ENCODE assay signal across 2 fruit fly cellular contexts in the genomic region with DNA sequence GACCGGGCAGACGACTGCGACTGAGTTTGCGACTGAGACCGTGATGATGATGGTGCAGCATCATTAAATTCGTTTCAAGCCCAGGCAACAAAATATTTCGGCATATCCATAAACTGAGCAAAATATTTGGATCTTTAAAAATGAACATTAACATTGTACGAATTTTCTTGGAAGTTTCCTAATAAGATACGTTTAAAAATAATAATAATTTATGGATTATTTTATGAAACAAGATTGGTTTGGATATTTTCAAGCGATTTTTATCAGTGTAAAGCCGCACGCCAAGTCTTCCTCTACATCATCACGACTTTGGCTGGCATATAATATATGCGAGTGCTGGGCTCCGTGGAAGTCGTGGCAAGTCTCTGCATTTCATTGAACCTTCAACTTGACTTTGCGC.
A peak's percentile ranks its signal among the peaks of the same experiment; 100 is the strongest.
TF ChIP-seq lines count a peak whose summit lies in the region.

No protein-coding gene starts in this region.

TF ChIP-seq in whole organism, embryonic, 481 proteins besides CTCF, POLR2A, EP300 and RAD21 (continued from another document and continues in another):
- TF ChIP-seq CG8388 (GFP tag; optimal IDR thresholded peaks at IDR 0.05; lab: Kevin White, UChicago) = peak; percentile 32
- no peak for TF ChIP-seq Ada2b (GFP tag; IDR thresholded peaks at IDR 0.05; lab: Robert Waterston, UW)
- TF ChIP-seq Hmx (GFP tag; optimal IDR thresholded peaks at IDR 0.05; lab: Kevin White, UChicago) = no peak
- TF ChIP-seq fd96Cb (tag; optimal IDR thresholded peaks at IDR 0.05; lab: Kevin White, UChicago) = peak; percentile 19
- TF ChIP-seq CG8944 (GFP tag; optimal IDR thresholded peaks at IDR 0.05; lab: Kevin White, UChicago) = no peak
- TF ChIP-seq CG7786 (GFP tag; optimal IDR thresholded peaks at IDR 0.05; lab: Kevin White, UChicago) = no peak
- peak; percentile 57 for TF ChIP-seq Sox102F (GFP tag; optimal IDR thresholded peaks at IDR 0.05; lab: Kevin White, UChicago)
- peak; percentile 12 for TF ChIP-seq lab (GFP tag; optimal IDR thresholded peaks at IDR 0.05; lab: Kevin White, UChicago)
- no peak for TF ChIP-seq cas (GFP tag; IDR thresholded peaks at IDR 0.05; lab: Robert Waterston, UW)
- TF ChIP-seq CG33557 (GFP tag; optimal IDR thresholded peaks at IDR 0.05; lab: Kevin White, UChicago) = no peak
- TF ChIP-seq Hr3 (GFP tag; optimal IDR thresholded peaks at IDR 0.05; lab: Kevin White, UChicago) = peak; percentile 4
- no peak for TF ChIP-seq D19B (GFP tag; optimal IDR thresholded peaks at IDR 0.05; lab: Kevin White, UChicago)
- no peak for TF ChIP-seq CG9609 (GFP tag; optimal IDR thresholded peaks at IDR 0.05; lab: Kevin White, UChicago)
- no peak for TF ChIP-seq CG8765 (GFP tag; IDR thresholded peaks at IDR 0.05; lab: Robert Waterston, UW)
- peak; percentile 15 for TF ChIP-seq Asciz (GFP tag; optimal IDR thresholded peaks at IDR 0.05; lab: Kevin White, UChicago)
- TF ChIP-seq CG4707 (GFP tag; optimal IDR thresholded peaks at IDR 0.05; lab: Kevin White, UChicago) = no peak
- TF ChIP-seq nom (GFP tag; optimal IDR thresholded peaks at IDR 0.05; lab: Kevin White, UChicago) = peak; percentile 51
- no peak for TF ChIP-seq Dfd (GFP tag; optimal IDR thresholded peaks at IDR 0.05; lab: Kevin White, UChicago)
- no peak for TF ChIP-seq HLH3B (GFP tag; IDR thresholded peaks at IDR 0.05; lab: Robert Waterston, UW)
- TF ChIP-seq CG12391 (tag; optimal IDR thresholded peaks at IDR 0.05; lab: Kevin White, UChicago) = peak; percentile 32
- no peak for TF ChIP-seq CG11696 (GFP tag; IDR thresholded peaks at IDR 0.05; lab: Robert Waterston, UW)
- TF ChIP-seq CG4820 (GFP tag; optimal IDR thresholded peaks at IDR 0.05; lab: Kevin White, UChicago) = peak; percentile 20
- TF ChIP-seq Ravus (GFP tag; IDR thresholded peaks at IDR 0.05; lab: Robert Waterston, UW) = no peak
- peak; percentile 31 for TF ChIP-seq phol (tag; optimal IDR thresholded peaks at IDR 0.05; lab: Kevin White, UChicago)
- peak; percentile 28 for TF ChIP-seq CG7839 (tag; optimal IDR thresholded peaks at IDR 0.05; lab: Kevin White, UChicago)
- no peak for TF ChIP-seq dysf (GFP tag; IDR thresholded peaks at IDR 0.05; lab: Robert Waterston, UW)
- TF ChIP-seq ATbp (GFP tag; optimal IDR thresholded peaks at IDR 0.05; lab: Kevin White, UChicago) = peak; percentile 13
- TF ChIP-seq bsh (GFP tag; optimal IDR thresholded peaks at IDR 0.05; lab: Kevin White, UChicago) = peak; percentile 32 to 53
- TF ChIP-seq fd3F (GFP tag; optimal IDR thresholded peaks at IDR 0.05; lab: Kevin White, UChicago) = no peak
- TF ChIP-seq Nf-YB (GFP tag; optimal IDR thresholded peaks at IDR 0.05; lab: Kevin White, UChicago) = no peak
- TF ChIP-seq NfI (GFP tag; optimal IDR thresholded peaks at IDR 0.05; lab: Kevin White, UChicago) = no peak
- TF ChIP-seq Doc3 (GFP tag; IDR thresholded peaks at IDR 0.05; lab: Robert Waterston, UW; ENCODE audit: partially characterized antibody) = no peak
- TF ChIP-seq Blimp-1 (GFP tag; optimal IDR thresholded peaks at IDR 0.05; lab: Kevin White, UChicago) = peak; percentile 52
- TF ChIP-seq sens-2 (GFP tag; IDR thresholded peaks at IDR 0.05; lab: Robert Waterston, UW) = no peak
- no peak for TF ChIP-seq cwo (GFP tag; optimal IDR thresholded peaks at IDR 0.05; lab: Kevin White, UChicago)
- TF ChIP-seq Hr51 (GFP tag; optimal IDR thresholded peaks at IDR 0.05; lab: Kevin White, UChicago) = no peak
- peak; percentile 57 for TF ChIP-seq dmrt99B (tag; optimal IDR thresholded peaks at IDR 0.05; lab: Kevin White, UChicago)
- no peak for TF ChIP-seq nau (GFP tag; optimal IDR thresholded peaks at IDR 0.05; lab: Kevin White, UChicago)
- peak; percentile 52; the same call in 1 of the 2 replicates for TF ChIP-seq CG31441 (GFP tag; IDR thresholded peaks at IDR 0.05; lab: Robert Waterston, UW)
- peak; percentile 24 for TF ChIP-seq Oli (tag; optimal IDR thresholded peaks at IDR 0.05; lab: Kevin White, UChicago)
- no peak for TF ChIP-seq wek (GFP tag; optimal IDR thresholded peaks at IDR 0.05; lab: Kevin White, UChicago)
- TF ChIP-seq CG32772 (GFP tag; IDR thresholded peaks at IDR 0.05; lab: Robert Waterston, UW) = no peak
- no peak for TF ChIP-seq rib (GFP tag; IDR thresholded peaks at IDR 0.05; lab: Robert Waterston, UW)
- TF ChIP-seq sr (GFP tag; IDR thresholded peaks at IDR 0.05; lab: Robert Waterston, UW) = no peak
- TF ChIP-seq vfl (GFP tag; optimal IDR thresholded peaks at IDR 0.05; lab: Kevin White, UChicago) = no peak
- TF ChIP-seq CG17359 (tag; optimal IDR thresholded peaks at IDR 0.05; lab: Kevin White, UChicago) = peak; percentile 51
- TF ChIP-seq CG3847 (GFP tag; IDR thresholded peaks at IDR 0.05; lab: Robert Waterston, UW) = no peak
- TF ChIP-seq E2f2 (GFP tag; IDR thresholded peaks at IDR 0.05; lab: Robert Waterston, UW) = no peak
- peak; percentile 31; the same call in 1 of the 2 replicates for TF ChIP-seq CG6689 (GFP tag; IDR thresholded peaks at IDR 0.05; lab: Robert Waterston, UW)
- peak; percentile 50; the same call in 1 of the 2 replicates for TF ChIP-seq Xrp1 (GFP tag; IDR thresholded peaks at IDR 0.05; lab: Robert Waterston, UW)
- TF ChIP-seq Hey (tag; optimal IDR thresholded peaks at IDR 0.05; lab: Kevin White, UChicago) = no peak
- TF ChIP-seq fd64A (GFP tag; optimal IDR thresholded peaks at IDR 0.05; lab: Kevin White, UChicago) = no peak
- no peak for TF ChIP-seq sug (tag; optimal IDR thresholded peaks at IDR 0.05; lab: Kevin White, UChicago)
- no peak for TF ChIP-seq dimm (GFP tag; IDR thresholded peaks at IDR 0.05; lab: Robert Waterston, UW)
- no peak for TF ChIP-seq CG11085 (GFP tag; IDR thresholded peaks at IDR 0.05; lab: Robert Waterston, UW)
- peak; percentile 74 for TF ChIP-seq corto (GFP tag; optimal IDR thresholded peaks at IDR 0.05; lab: Kevin White, UChicago)
- TF ChIP-seq tap (tag; optimal IDR thresholded peaks at IDR 0.05; lab: Kevin White, UChicago) = peak; percentile 41
- no peak for TF ChIP-seq ftz-f1 (GFP tag; optimal IDR thresholded peaks at IDR 0.05; lab: Kevin White, UChicago)
- TF ChIP-seq CG9817 (tag; optimal IDR thresholded peaks at IDR 0.05; lab: Kevin White, UChicago) = no peak
- 0 out of 3 replicates have a peak, but pooled peaks have one; percentile 35 for TF ChIP-seq row (GFP tag; IDR thresholded peaks at IDR 0.05; lab: Robert Waterston, UW)
- 0 out of 3 replicates have a peak, but pooled peaks have one; percentile 24 for TF ChIP-seq ci (GFP tag; IDR thresholded peaks at IDR 0.05; lab: Robert Waterston, UW)
- no peak for TF ChIP-seq CG11723 (GFP tag; optimal IDR thresholded peaks at IDR 0.05; lab: Kevin White, UChicago)
- peak; percentile 6 for TF ChIP-seq gsb-n (tag; optimal IDR thresholded peaks at IDR 0.05; lab: Kevin White, UChicago)
- TF ChIP-seq C15 (GFP tag; IDR thresholded peaks at IDR 0.05; lab: Robert Waterston, UW) = no peak
- TF ChIP-seq CG15269 (tag; optimal IDR thresholded peaks at IDR 0.05; lab: Kevin White, UChicago) = no peak
- no peak for TF ChIP-seq CG15011 (GFP tag; optimal IDR thresholded peaks at IDR 0.05; lab: Kevin White, UChicago)

TF ChIP-seq in whole organism, prepupa, 60 proteins besides CTCF, POLR2A, EP300 and RAD21 (continued from another document):
- TF ChIP-seq CG3032 (tag; optimal IDR thresholded peaks at IDR 0.05; lab: Kevin White, UChicago) (peak; percentile 81), CG8119 (GFP tag; IDR thresholded peaks at IDR 0.05; lab: Robert Waterston, UW) (peak; percentile 80), Gug (GFP tag; IDR thresholded peaks at IDR 0.05; lab: Robert Waterston, UW) (peak; percentile 56), dsx (GFP tag; optimal IDR thresholded peaks at IDR 0.05; lab: Kevin White, UChicago; ENCODE audit: poor library complexity, severe bottlenecking) (peak; percentile 87), CG10669 (GFP tag; optimal IDR thresholded peaks at IDR 0.05; lab: Kevin White, UChicago) (peak; percentile 73), Ets21C (GFP tag; optimal IDR thresholded peaks at IDR 0.05; lab: Kevin White, UChicago) (peak; percentile 39), fd85E (GFP tag; optimal IDR thresholded peaks at IDR 0.05; lab: Kevin White, UChicago) (no peak), CG10631 (GFP tag; optimal IDR thresholded peaks at IDR 0.05; lab: Kevin White, UChicago) (peak; percentile 78), lz (GFP tag; optimal IDR thresholded peaks at IDR 0.05; lab: Kevin White, UChicago) (peak; percentile 72), Sox102F (GFP tag; optimal IDR thresholded peaks at IDR 0.05; lab: Kevin White, UChicago) (peak; percentile 75), ss (GFP tag; optimal IDR thresholded peaks at IDR 0.05; lab: Kevin White, UChicago) (peak; percentile 69 to 78), Sox14 (GFP tag; optimal IDR thresholded peaks at IDR 0.05; lab: Kevin White, UChicago) (peak; percentile 64), net (GFP tag; optimal IDR thresholded peaks at IDR 0.05; lab: Kevin White, UChicago) (peak; percentile 78), cyc (GFP tag; optimal IDR thresholded peaks at IDR 0.05; lab: Kevin White, UChicago) (peak; percentile 68), Sox15 (GFP tag; optimal IDR thresholded peaks at IDR 0.05; lab: Kevin White, UChicago) (peak; percentile 31), CG6792 (GFP tag; optimal IDR thresholded peaks at IDR 0.05; lab: Kevin White, UChicago) (peak; percentile 84), Hr39 (GFP tag; optimal IDR thresholded peaks at IDR 0.05; lab: Kevin White, UChicago) (peak; percentile 55), CG11762 (GFP tag; optimal IDR thresholded peaks at IDR 0.05; lab: Kevin White, UChicago; ENCODE audit: insufficient read depth) (peak; percentile 72), fd59A (GFP tag; optimal IDR thresholded peaks at IDR 0.05; lab: Kevin White, UChicago) (peak; percentile 49), OdsH (GFP tag; optimal IDR thresholded peaks at IDR 0.05; lab: Kevin White, UChicago) (peak; percentile 82), eg (GFP tag; IDR thresholded peaks at IDR 0.05; lab: Robert Waterston, UW) (peak; percentile 72), CG7368 (GFP tag; optimal IDR thresholded peaks at IDR 0.05; lab: Kevin White, UChicago) (peak; percentile 64), CG6276 (GFP tag; optimal IDR thresholded peaks at IDR 0.05; lab: Kevin White, UChicago) (peak; percentile 60), CG11902 (GFP tag; optimal IDR thresholded peaks at IDR 0.05; lab: Kevin White, UChicago) (peak; percentile 58), CG8319 (GFP tag; optimal IDR thresholded peaks at IDR 0.05; lab: Kevin White, UChicago) (peak; percentile 77), Eip93F (GFP tag; optimal IDR thresholded peaks at IDR 0.05; lab: Kevin White, UChicago) (peak; percentile 56), Hr4 (GFP tag; optimal IDR thresholded peaks at IDR 0.05; lab: Kevin White, UChicago) (peak; percentile 76), Eip78C (GFP tag; lab: Kevin White, UChicago) (peak; percentile 96), Smox (GFP tag; optimal IDR thresholded peaks at IDR 0.05; lab: Kevin White, UChicago) (peak; percentile 79), Hr38 (GFP tag; optimal IDR thresholded peaks at IDR 0.05; lab: Kevin White, UChicago) (no peak), Met (GFP tag; optimal IDR thresholded peaks at IDR 0.05; lab: Kevin White, UChicago) (peak; percentile 63), fkh (GFP tag; optimal IDR thresholded peaks at IDR 0.05; lab: Kevin White, UChicago) (no peak), topi (GFP tag; optimal IDR thresholded peaks at IDR 0.05; lab: Kevin White, UChicago) (peak; percentile 82), acj6 (GFP tag; optimal IDR thresholded peaks at IDR 0.05; lab: Kevin White, UChicago) (peak; percentile 78), Lpt (GFP tag; optimal IDR thresholded peaks at IDR 0.05; lab: Kevin White, UChicago) (peak; percentile 61), CG15336 (GFP tag; IDR thresholded peaks at IDR 0.05; lab: Robert Waterston, UW) (peak; percentile 85), CG1621 (tag; optimal IDR thresholded peaks at IDR 0.05; lab: Kevin White, UChicago) (peak; percentile 33), CG6854 (GFP tag; optimal IDR thresholded peaks at IDR 0.05; lab: Kevin White, UChicago) (peak; percentile 9)
